Worm (Caenorhabditis elegans) whole organism, young adult: ENCODE measurements around the gene eif-1.

Source experiments
- F22D6.2 ChIP-seq: sonication (generic microtip); optimal IDR thresholded peaks from 2 replicates; lab custom pipeline; 2016; ENCODE audit warnings: mild to moderate bottlenecking, missing genetic modification characterization, missing compliant biosample characterization
- ama-1 ChIP-seq, 3 experiments: fragments of 150-350 bp in 1 of 3; sonication (generic microtip) in 2 of 3; optimal IDR thresholded peaks; 2 replicates each; lab custom pipeline; 2014 to 2018; ENCODE audit warnings: missing biosample characterization in 2 of 3, missing genetic modification characterization in 2 of 3, missing genetic modification reagents in 2 of 3

DNA sequence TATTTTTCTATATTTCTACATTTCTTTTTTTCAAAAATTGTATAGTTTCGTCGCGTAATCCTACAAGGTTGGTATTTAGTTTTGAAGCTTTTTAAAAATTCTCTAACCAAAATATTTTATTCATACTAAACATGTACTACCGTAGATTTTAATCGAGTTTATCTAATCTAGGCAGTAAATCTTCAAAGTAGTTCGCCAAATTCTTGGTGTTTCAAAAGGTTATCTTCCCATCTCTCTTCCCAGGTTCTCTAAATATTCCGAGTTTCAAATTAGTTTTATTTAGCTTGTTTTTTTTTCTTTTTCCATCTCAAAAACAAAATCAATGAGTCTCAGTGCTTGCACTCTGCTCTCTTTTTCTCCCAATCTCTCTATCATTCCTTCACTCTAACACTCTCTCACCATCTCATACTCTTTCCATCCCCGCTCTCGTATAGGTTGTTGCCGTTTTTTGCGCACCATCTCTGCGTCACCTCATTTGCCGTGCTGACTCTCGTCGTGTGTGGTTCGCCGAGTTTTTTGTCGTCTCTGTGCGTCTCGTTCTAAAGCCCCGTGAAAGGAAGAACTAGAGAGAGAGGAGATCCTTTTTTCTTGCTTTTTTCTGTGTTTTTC lies 23.7 kb upstream of the eif-1 start:
- TF ChIP-seq F22D6.2 (tag; lab: Kevin White, UChicago) (no peak), ama-1 (optimal IDR thresholded peaks at IDR 0.05; lab: Kevin White, UChicago) (no peak), ama-1 (GFP tag; optimal IDR thresholded peaks at IDR 0.05; lab: Kevin White, UChicago) (no peak)
